Fruit fly (Drosophila melanogaster): ENCODE results near the gene CG43998.

DNA sequence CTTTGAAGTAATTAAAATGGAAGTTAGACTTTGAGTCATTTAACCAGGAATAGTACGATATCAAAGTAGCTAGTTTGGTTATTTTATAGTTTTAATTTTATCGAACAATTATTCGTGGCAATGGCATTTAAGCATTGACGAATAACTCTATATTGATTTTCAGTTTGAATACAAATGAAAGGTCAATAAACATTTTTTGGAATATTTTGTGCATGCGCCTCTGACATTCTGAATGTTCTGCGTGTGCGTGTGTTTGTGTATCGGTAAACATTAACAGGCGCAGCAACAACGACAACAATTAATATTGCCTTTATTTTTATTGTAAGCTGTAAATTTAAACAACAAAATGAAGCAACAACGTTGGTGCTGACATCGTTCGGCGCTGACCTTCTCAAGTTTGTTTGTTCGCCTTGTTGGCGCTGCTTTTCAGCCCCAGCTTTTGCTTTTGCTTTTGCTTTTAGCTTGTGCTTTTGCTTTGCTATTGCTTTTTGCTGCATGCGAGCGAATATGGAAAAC, 19.4 kb downstream of the CG43998 start:
- TF ChIP-seq Myc (optimal IDR thresholded peaks at IDR 0.05), result no peak
- no peak for TF ChIP-seq Sin3A (optimal IDR thresholded peaks at IDR 0.05)
